Fruit fly (Drosophila melanogaster) S2 (cell line): ENCODE data around the gene TBC1D16.

Source experiments
- CG8478 ChIP-seq: fragments of >200 bp; optimal IDR thresholded peaks from 2 replicates; lab custom pipeline; 2018
- CTCF ChIP-seq, 2 experiments: fragments of >200 bp; optimal IDR thresholded peaks; 2 replicates each; lab custom pipeline; 2018

DNA sequence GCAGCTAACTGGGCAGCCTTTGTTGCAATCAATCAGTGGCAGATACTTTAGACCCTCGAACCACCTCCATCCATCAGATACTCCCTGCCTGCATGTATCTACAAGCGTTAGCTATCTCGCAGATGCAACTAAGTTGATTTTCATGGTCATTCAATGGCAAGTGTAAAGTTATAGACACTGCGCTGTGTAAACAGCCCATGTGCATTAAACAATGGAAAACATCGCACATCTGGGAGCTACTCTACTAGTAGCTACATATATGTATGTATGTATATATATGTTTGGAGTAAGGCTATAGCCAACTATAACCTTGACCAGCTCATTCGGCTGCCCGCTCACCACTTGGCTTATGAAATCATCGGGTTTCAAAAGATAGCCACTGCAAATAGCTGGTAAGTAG is 34.8 kb upstream of the TBC1D16 start:
- TF ChIP-seq CG8478 (lab: Kevin White, UChicago) (no peak), CTCF (optimal IDR thresholded peaks at IDR 0.05; lab: Kevin White, UChicago) (no peak)
